Worm (Caenorhabditis elegans) whole organism, young adult: ENCODE results near the gene rsp-7.

ENCODE experiments used
- B0035.1 ChIP-seq: sonication (generic microtip); optimal IDR thresholded peaks from 2 replicates; lab custom pipeline; 2016; ENCODE audit warnings: missing genetic modification characterization, mild to moderate bottlenecking, missing compliant biosample characterization, missing genotype, missing genetic modification reagents
- K12H6.12 ChIP-seq: fragments of 200-800 bp; sonication (Bioruptor generic); optimal IDR thresholded peaks from 2 replicates; lab custom pipeline; 2018; ENCODE audit warnings: mild to moderate bottlenecking, missing genetic modification characterization, missing compliant biosample characterization
- ama-1 ChIP-seq, 3 experiments: fragments of 150-350 bp in 1 of 3; sonication (generic microtip) in 2 of 3; optimal IDR thresholded peaks; 2 replicates each; lab custom pipeline; 2014 to 2018; ENCODE audit warnings: missing biosample characterization in 2 of 3, missing genetic modification characterization in 2 of 3, missing genetic modification reagents in 2 of 3
- lin-35 ChIP-seq, 3 experiments: fragments of 150-350 bp in 2 of 3; sonication (generic microtip) in 1 of 3; optimal IDR thresholded peaks; 2 replicates each; lab custom pipeline; 2014 to 2018; ENCODE audit warnings: missing biosample characterization in 3 of 3, missing genetic modification characterization in 3 of 3, missing genetic modification reagents in 3 of 3
- mel-28 ChIP-seq: sonication (generic microtip); optimal IDR thresholded peaks from 2 replicates; lab custom pipeline; 2016; ENCODE audit warnings: borderline replicate concordance, mild to moderate bottlenecking, missing genetic modification characterization, missing compliant biosample characterization
- nfya-1 ChIP-seq: sonication (generic microtip); optimal IDR thresholded peaks from 2 replicates; lab custom pipeline; 2017; ENCODE audit warnings: antibody characterized with exemption, missing compliant biosample characterization, missing genetic modification characterization, borderline replicate concordance; ENCODE audit not compliant: insufficient read depth
- pha-4 ChIP-seq: fragments of 150-350 bp; sonication (generic microtip); optimal IDR thresholded peaks from 2 replicates; lab custom pipeline; 2014; ENCODE audit warnings: missing biosample characterization, missing genetic modification reagents, missing genetic modification characterization
- snpc-4 ChIP-seq, 5 experiments: fragments of 150-350 bp in 1 of 5; sonication (generic microtip) in 4 of 5; optimal IDR thresholded peaks; 2 replicates each; lab custom pipeline; 2014 to 2018; ENCODE audit warnings: missing genetic modification characterization in 5 of 5, missing biosample characterization in 3 of 5, antibody characterized with exemption in 2 of 5, mild to moderate bottlenecking in 2 of 5, missing compliant biosample characterization in 2 of 5, missing genotype in 2 of 5, moderate library complexity in 2 of 5, missing genetic modification reagents in 1 of 5
- sptf-2 ChIP-seq: fragments of 200-800 bp; sonication (Bioruptor generic); optimal IDR thresholded peaks from 2 replicates; lab custom pipeline; 2018; ENCODE audit warnings: mild to moderate bottlenecking, missing genetic modification characterization, missing compliant biosample characterization
- tbp1 ChIP-seq: fragments of 200-800 bp; sonication (Bioruptor generic); optimal IDR thresholded peaks from 2 replicates; lab custom pipeline; 2018; ENCODE audit warnings: mild to moderate bottlenecking, missing genetic modification characterization, missing compliant biosample characterization
- tbx-9 ChIP-seq: sonication (generic microtip); optimal IDR thresholded peaks from 2 replicates; lab custom pipeline; 2016; ENCODE audit warnings: borderline replicate concordance, missing genetic modification characterization, inconsistent platforms, missing compliant biosample characterization

DNA sequence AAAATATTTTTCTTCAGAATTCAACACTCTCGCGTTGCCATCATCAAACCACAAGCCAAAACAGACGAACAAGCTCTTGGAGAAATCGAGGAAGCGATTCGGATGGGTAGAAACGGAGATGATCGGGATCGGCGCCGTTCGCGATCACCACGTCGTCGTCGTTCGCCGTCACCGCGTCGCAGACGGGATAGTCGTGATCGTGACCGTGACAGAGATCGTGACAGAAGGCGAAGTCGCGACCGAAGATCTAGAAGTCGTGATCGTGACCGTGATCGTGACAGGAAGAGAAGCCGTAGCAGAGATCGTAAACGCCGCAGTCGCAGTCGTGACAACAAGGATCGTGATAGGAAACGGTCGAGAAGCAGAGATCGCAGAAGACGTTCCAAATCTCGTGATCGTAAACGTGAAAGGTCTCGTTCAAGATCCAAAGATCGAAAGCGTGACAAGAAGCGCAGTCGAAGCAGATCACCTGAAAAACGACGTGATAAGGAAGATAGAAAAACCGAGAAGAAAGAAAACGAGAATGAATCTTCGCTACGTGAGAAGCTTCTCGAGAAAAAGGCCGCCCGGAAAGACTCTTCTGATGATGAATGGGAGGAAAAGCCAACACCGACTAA lies 2.5 kb downstream of the rsp-7 start:
- TF ChIP-seq B0035.1 (tag; lab: Kevin White, UChicago) (no peak), tbx-9 (tag; lab: Kevin White, UChicago) (no peak), pha-4 (tag; lab: Kevin White, UChicago) (no peak), ama-1 (optimal IDR thresholded peaks at IDR 0.05; lab: Kevin White, UChicago) (no peak), ama-1 (GFP tag; optimal IDR thresholded peaks at IDR 0.05; lab: Kevin White, UChicago) (no peak), K12H6.12 (tag; lab: Kevin White, UChicago) (no peak), mel-28 (tag; lab: Kevin White, UChicago) (no peak), sptf-2 (GFP tag; lab: Kevin White, UChicago) (no peak), lin-35 (GFP tag; optimal IDR thresholded peaks at IDR 0.05; lab: Kevin White, UChicago) (no peak), tbp1 (no peak), snpc-4 (GFP tag; optimal IDR thresholded peaks at IDR 0.05; lab: Kevin White, UChicago) (no peak), snpc-4 (tag; optimal IDR thresholded peaks at IDR 0.05; lab: Kevin White, UChicago) (no peak), nfya-1 (no peak)
